Fruit fly (Drosophila melanogaster) S2 (cell line): ENCODE data around the gene CG18418.

Experiments used
- CG8478 ChIP-seq: fragments of >200 bp; optimal IDR thresholded peaks from 2 replicates; lab custom pipeline; 2018
- CTCF ChIP-seq, 2 experiments: fragments of >200 bp; optimal IDR thresholded peaks; 2 replicates each; lab custom pipeline; 2018

- no peak for TF ChIP-seq CG8478 (lab: Kevin White, UChicago)
- TF ChIP-seq CTCF (optimal IDR thresholded peaks at IDR 0.05; lab: Kevin White, UChicago), result no peak
Measured at dm6 chr3L:4689970-4690369, at the start of gene CG18418.
